Worm (Caenorhabditis elegans) whole organism, L1 larva: ENCODE results near the gene miro-1.

Experiments
- C04F5.9 ChIP-seq: sonication (generic microtip); optimal IDR thresholded peaks from 2 replicates; lab custom pipeline; 2016; ENCODE audit warnings: missing genetic modification characterization, missing compliant biosample characterization
- F16B12.6 ChIP-seq: fragments of 150-350 bp; optimal IDR thresholded peaks from 2 replicates; lab custom pipeline; 2014; ENCODE audit warnings: missing biosample characterization, missing genetic modification characterization
- ceh-8 ChIP-seq: fragments of 200-800 bp; sonication (Bioruptor generic); optimal IDR thresholded peaks from 2 replicates; lab custom pipeline; 2018; ENCODE audit warnings: mild to moderate bottlenecking, missing genetic modification characterization, moderate library complexity, missing compliant biosample characterization
- ceh-88 ChIP-seq: fragments of 200-800 bp; sonication (Bioruptor generic); IDR thresholded peaks from 2 replicates; pipeline ENCODE4 v1.3.6; 2022; ENCODE audit warnings: missing genetic modification characterization, missing compliant biosample characterization
- ceh-90 ChIP-seq: sonication (generic microtip); optimal IDR thresholded peaks from 2 replicates; lab custom pipeline; 2016; ENCODE audit warnings: missing genetic modification characterization, missing compliant biosample characterization
- dpl-1 ChIP-seq, 3 experiments: fragments of 150-350 bp in 2 of 3; sonication (generic microtip) in 1 of 3; optimal IDR thresholded peaks; 2 replicates each; lab custom pipeline; 2014 to 2017; ENCODE audit warnings: missing biosample characterization in 3 of 3, missing genetic modification characterization in 3 of 3, missing genetic modification reagents in 3 of 3
- dsc-1 ChIP-seq: sonication (generic microtip); optimal IDR thresholded peaks from 2 replicates; lab custom pipeline; 2016; ENCODE audit warnings: mild to moderate bottlenecking, missing genetic modification characterization, missing compliant biosample characterization
- efl-1 ChIP-seq, 4 experiments: fragments of 150-350 bp; optimal IDR thresholded peaks in 3 of 4; peaks in 1 of 4; 1 replicate in 1 of 4; 2 replicates in 3 of 4; lab custom pipeline; 2014; ENCODE audit warnings: missing biosample characterization in 2 of 4, missing genetic modification characterization in 2 of 4, missing genetic modification reagents in 2 of 4
- efl-3 ChIP-seq: fragments of 200-800 bp; sonication (Bioruptor generic); optimal IDR thresholded peaks from 2 replicates; lab custom pipeline; 2018; ENCODE audit warnings: mild to moderate bottlenecking, missing genetic modification characterization, missing compliant biosample characterization
- elt-2 ChIP-seq: sonication (generic microtip); optimal IDR thresholded peaks from 2 replicates; lab custom pipeline; 2016; ENCODE audit warnings: missing genetic modification characterization, mild to moderate bottlenecking, inconsistent platforms, missing compliant biosample characterization, missing genetic modification reagents
- elt-3 ChIP-seq, 6 experiments: fragments of 150-350 bp in 1 of 6; sonication (generic microtip); optimal IDR thresholded peaks; 2 replicates each; lab custom pipeline; 2017 to 2018; ENCODE audit warnings: missing biosample characterization in 6 of 6, missing genetic modification characterization in 6 of 6, inconsistent platforms in 1 of 6
- ets-5 ChIP-seq: fragments of 200-800 bp; sonication (Bioruptor generic); IDR thresholded peaks from 2 replicates; pipeline ENCODE4 v1.3.6; 2022; ENCODE audit warnings: missing genetic modification characterization, missing compliant biosample characterization
- fkh-10 ChIP-seq: sonication (generic microtip); optimal IDR thresholded peaks from 2 replicates; lab custom pipeline; 2017; ENCODE audit warnings: missing biosample characterization, missing genetic modification reagents, missing genetic modification characterization
- fkh-4 ChIP-seq: sonication (generic microtip); optimal IDR thresholded peaks from 2 replicates; lab custom pipeline; 2016; ENCODE audit warnings: missing compliant biosample characterization, missing genetic modification characterization, borderline replicate concordance
- fkh-8 ChIP-seq: sonication (generic microtip); optimal IDR thresholded peaks from 2 replicates; lab custom pipeline; 2016; ENCODE audit warnings: mild to moderate bottlenecking, missing genetic modification characterization, missing compliant biosample characterization
- fos-1 ChIP-seq: fragments of 150-350 bp; optimal IDR thresholded peaks from 2 replicates; lab custom pipeline; 2014; ENCODE audit warnings: missing biosample characterization, missing genetic modification characterization
- grh-1 ChIP-seq: fragments of 200-800 bp; sonication (Bioruptor generic); IDR thresholded peaks from 2 replicates; pipeline ENCODE4 v1.3.6; 2022; ENCODE audit warnings: missing genetic modification reagents, missing genetic modification characterization, missing compliant biosample characterization
- irx-1 ChIP-seq: sonication (generic microtip); optimal IDR thresholded peaks from 2 replicates; lab custom pipeline; 2016; ENCODE audit warnings: missing genetic modification characterization, missing compliant biosample characterization
- isw-1 ChIP-seq: fragments of 200-800 bp; sonication (Bioruptor generic); IDR thresholded peaks from 2 replicates; pipeline ENCODE4 v1.3.6; 2022; ENCODE audit warnings: missing genetic modification characterization, missing compliant biosample characterization
- jun-1 ChIP-seq: fragments of 150-350 bp; optimal IDR thresholded peaks from 2 replicates; lab custom pipeline; 2014; ENCODE audit warnings: missing biosample characterization, missing genetic modification reagents, missing genetic modification characterization
- lin-13 ChIP-seq: fragments of 150-350 bp; optimal IDR thresholded peaks from 2 replicates; lab custom pipeline; 2014; ENCODE audit warnings: missing biosample characterization, missing genetic modification reagents, missing genetic modification characterization
- lin-14 ChIP-seq: fragments of 200-800 bp; sonication (Bioruptor generic); optimal IDR thresholded peaks from 2 replicates; lab custom pipeline; 2018; ENCODE audit warnings: mild to moderate bottlenecking, missing genetic modification characterization, moderate library complexity, missing compliant biosample characterization
- lin-15B ChIP-seq: fragments of 150-350 bp; sonication (generic microtip); optimal IDR thresholded peaks from 3 replicates; lab custom pipeline; 2014; ENCODE audit warnings: missing biosample characterization, missing genetic modification characterization
- lin-35 ChIP-seq, 2 experiments: fragments of 150-350 bp; optimal IDR thresholded peaks; 2 replicates each; lab custom pipeline; 2014; ENCODE audit warnings: missing biosample characterization in 2 of 2, missing genetic modification characterization in 2 of 2, missing genetic modification reagents in 2 of 2
- lin-39 ChIP-seq: fragments of 150-350 bp; optimal IDR thresholded peaks from 2 replicates; lab custom pipeline; 2014; ENCODE audit warnings: missing biosample characterization, missing genetic modification reagents, missing genetic modification characterization
- lsy-2 ChIP-seq, 2 experiments: fragments of 150-350 bp; optimal IDR thresholded peaks; 2 replicates each; lab custom pipeline; 2014; ENCODE audit warnings: missing biosample characterization in 2 of 2, missing genetic modification characterization in 2 of 2
- mab-9 ChIP-seq: fragments of 200-800 bp; sonication (Bioruptor generic); IDR thresholded peaks from 2 replicates; pipeline ENCODE4 v1.3.6; 2022; ENCODE audit warnings: missing genetic modification reagents, missing genetic modification characterization, missing compliant biosample characterization
- mep-1 ChIP-seq: fragments of 150-350 bp; optimal IDR thresholded peaks from 2 replicates; lab custom pipeline; 2014; ENCODE audit warnings: missing biosample characterization, missing genetic modification characterization
- nhr-11 ChIP-seq: fragments of 150-350 bp; optimal IDR thresholded peaks from 2 replicates; lab custom pipeline; 2014; ENCODE audit warnings: missing biosample characterization, missing genetic modification characterization
- nhr-19 ChIP-seq: fragments of 200-800 bp; sonication (Bioruptor generic); conservative IDR thresholded peaks from 2 replicates; pipeline ENCODE4 v1.3.6; 2022; ENCODE audit warnings: missing genetic modification characterization, missing compliant biosample characterization
- nhr-20 ChIP-seq: sonication (generic microtip); optimal IDR thresholded peaks from 2 replicates; lab custom pipeline; 2016; ENCODE audit warnings: mild to moderate bottlenecking, missing genetic modification characterization, missing compliant biosample characterization
- nhr-47 ChIP-seq: sonication (generic microtip); optimal IDR thresholded peaks from 2 replicates; lab custom pipeline; 2016; ENCODE audit warnings: mild to moderate bottlenecking, missing genetic modification characterization, moderate library complexity, missing compliant biosample characterization
- nhr-71 ChIP-seq: sonication (generic microtip); optimal IDR thresholded peaks from 2 replicates; lab custom pipeline; 2016; ENCODE audit warnings: mild to moderate bottlenecking, missing genetic modification characterization, moderate library complexity, missing compliant biosample characterization
- nhr-77 ChIP-seq: fragments of 150-350 bp; optimal IDR thresholded peaks from 2 replicates; lab custom pipeline; 2014; ENCODE audit warnings: missing biosample characterization, missing genetic modification characterization
- nhr-85 ChIP-seq: sonication (generic microtip); peaks from one replicate; lab custom pipeline; 2016; ENCODE audit warnings: missing genetic modification characterization, inconsistent platforms, missing compliant biosample characterization
- nhr-90 ChIP-seq: sonication (generic microtip); optimal IDR thresholded peaks from 2 replicates; lab custom pipeline; 2016; ENCODE audit warnings: mild to moderate bottlenecking, missing genetic modification characterization, missing compliant biosample characterization; ENCODE audit not compliant: poor library complexity
- pax-3 ChIP-seq: fragments of 200-800 bp; sonication (Bioruptor generic); optimal IDR thresholded peaks from 2 replicates; lab custom pipeline; 2018; ENCODE audit warnings: mild to moderate bottlenecking, missing genetic modification characterization, moderate library complexity, missing compliant biosample characterization
- rnt-1 ChIP-seq: sonication (generic microtip); optimal IDR thresholded peaks from 2 replicates; lab custom pipeline; 2016; ENCODE audit warnings: mild to moderate bottlenecking, missing genetic modification characterization, moderate library complexity, missing compliant biosample characterization
- snu-23 ChIP-seq: sonication (generic microtip); optimal IDR thresholded peaks from 2 replicates; lab custom pipeline; 2016; ENCODE audit warnings: missing genetic modification characterization, missing compliant biosample characterization
- sox-4 ChIP-seq: sonication (generic microtip); optimal IDR thresholded peaks from 2 replicates; lab custom pipeline; 2016; ENCODE audit warnings: missing genetic modification characterization, missing compliant biosample characterization
- swsn-7 ChIP-seq: sonication (generic microtip); optimal IDR thresholded peaks from 2 replicates; lab custom pipeline; 2016; ENCODE audit warnings: missing genetic modification characterization, missing compliant biosample characterization
- tbx-2 ChIP-seq: sonication (generic microtip); optimal IDR thresholded peaks from 2 replicates; lab custom pipeline; 2016; ENCODE audit warnings: missing genetic modification characterization, missing compliant biosample characterization
- unc-86 ChIP-seq: sonication (generic microtip); optimal IDR thresholded peaks from 2 replicates; lab custom pipeline; 2016; ENCODE audit warnings: missing genetic modification characterization, missing compliant biosample characterization
- vab-15 ChIP-seq: sonication (generic microtip); optimal IDR thresholded peaks from 2 replicates; lab custom pipeline; 2017; ENCODE audit warnings: missing genotype, mild to moderate bottlenecking, missing genetic modification characterization, missing compliant biosample characterization
- xbp-1 ChIP-seq: sonication (generic microtip); optimal IDR thresholded peaks from 2 replicates; lab custom pipeline; 2016; ENCODE audit warnings: missing genetic modification characterization, missing compliant biosample characterization
- zip-4 ChIP-seq: fragments of 200-800 bp; sonication (Bioruptor generic); optimal IDR thresholded peaks from 2 replicates; lab custom pipeline; 2018; ENCODE audit warnings: mild to moderate bottlenecking, missing genetic modification characterization, moderate library complexity, missing compliant biosample characterization
- ztf-11 ChIP-seq, 2 experiments: sonication (generic microtip); optimal IDR thresholded peaks; 2 replicates each; lab custom pipeline; 2016 to 2017; ENCODE audit warnings: missing genetic modification characterization in 2 of 2, missing biosample characterization in 1 of 2, missing compliant biosample characterization in 1 of 2

Gene miro-1

ce11 chrIV:4727935-4728334 is 12.3 kb upstream of the miro-1 start (continued):
- peak; percentile 91 for TF ChIP-seq fkh-8
- TF ChIP-seq xbp-1 (tag; lab: Kevin White, UChicago) = peak; percentile 89
- TF ChIP-seq vab-15 (tag; lab: Kevin White, UChicago) = peak; percentile 32
- peak; percentile 90 for TF ChIP-seq rnt-1
- TF ChIP-seq irx-1 (tag; lab: Kevin White, UChicago) = peak; percentile 85
- TF ChIP-seq fos-1 (tag; lab: Kevin White, UChicago) = peak; percentile 8
- peak; percentile 95 for TF ChIP-seq nhr-85 (tag; lab: Kevin White, UChicago)
- peak; percentile 68 for TF ChIP-seq nhr-77 (tag; lab: Kevin White, UChicago)
- peak; percentile 75; the same call in 1 of the 2 replicates for TF ChIP-seq ets-5 (GFP tag; lab: Robert Waterston, UW)
- peak; percentile 86 for TF ChIP-seq C04F5.9 (tag; lab: Kevin White, UChicago)

ce11 chrIV:4725478-4725920 is 9.9 kb upstream of the miro-1 start:
- TF ChIP-seq fkh-10 (GFP tag; lab: Kevin White, UChicago) = peak; percentile 16
- TF ChIP-seq pax-3 (tag; lab: Kevin White, UChicago) = peak; percentile 87
- peak in 1 of 2 experiments; percentile 74 for TF ChIP-seq ztf-11 (tag; optimal IDR thresholded peaks at IDR 0.05; lab: Kevin White, UChicago)
- TF ChIP-seq lsy-2 (tag; optimal IDR thresholded peaks at IDR 0.05; lab: Kevin White, UChicago) = peak; percentile 95 to 96
- peak; percentile 69 to 76 for TF ChIP-seq efl-1 (optimal IDR thresholded peaks at IDR 0.05; lab: Kevin White, UChicago)
- peak; percentile 50 to 95 for TF ChIP-seq efl-1 (GFP tag; optimal IDR thresholded peaks at IDR 0.05 in 1 of 2; lab: Kevin White, UChicago)
- peak; percentile 93 for TF ChIP-seq nhr-85 (tag; lab: Kevin White, UChicago)
- peak; percentile 68 for TF ChIP-seq ceh-8 (GFP tag; lab: Kevin White, UChicago)
- TF ChIP-seq jun-1 (tag; lab: Kevin White, UChicago) = peak; percentile 35
- peak; percentile 65 for TF ChIP-seq nhr-11 (tag; lab: Kevin White, UChicago)
- TF ChIP-seq tbx-2 (tag; lab: Kevin White, UChicago) = peak; percentile 81
- TF ChIP-seq swsn-7 = peak; percentile 86
- TF ChIP-seq ets-5 (GFP tag; lab: Robert Waterston, UW) = peak; percentile 99
- TF ChIP-seq lin-14 (GFP tag; lab: Kevin White, UChicago) = peak; percentile 84
- peak; percentile 99 for TF ChIP-seq nhr-19 (GFP tag; lab: Robert Waterston, UW)
- TF ChIP-seq elt-3 (tag; optimal IDR thresholded peaks at IDR 0.05; lab: Kevin White, UChicago) = peak in 1 of 6 experiments; percentile 14
- peak; percentile 81 for TF ChIP-seq sox-4 (tag; lab: Kevin White, UChicago)
- peak; percentile 84 for TF ChIP-seq C04F5.9 (tag; lab: Kevin White, UChicago)
- TF ChIP-seq zip-4 = peak; percentile 63
- TF ChIP-seq mep-1 (tag; lab: Kevin White, UChicago) = peak; percentile 5
- TF ChIP-seq ceh-90 (tag; lab: Kevin White, UChicago) = peak; percentile 66
- TF ChIP-seq dpl-1 (GFP tag; optimal IDR thresholded peaks at IDR 0.05; lab: Kevin White, UChicago) = peak; percentile 47 to 58 (median 50)
- peak; percentile 100 for TF ChIP-seq grh-1 (GFP tag; lab: Robert Waterston, UW)
- TF ChIP-seq nhr-71 (tag; lab: Kevin White, UChicago) = peak; percentile 94
- peak; percentile 53 for TF ChIP-seq elt-2 (tag; lab: Kevin White, UChicago)
- peak; percentile 50 for TF ChIP-seq F16B12.6 (tag; lab: Kevin White, UChicago)
- peak; percentile 47 for TF ChIP-seq rnt-1
- TF ChIP-seq nhr-90 (tag; lab: Kevin White, UChicago) = peak; percentile 90
- TF ChIP-seq mab-9 (GFP tag; lab: Robert Waterston, UW) = peak; percentile 100
- peak; percentile 49 for TF ChIP-seq lin-15B
- peak; percentile 64 for TF ChIP-seq efl-3
- peak; percentile 84 for TF ChIP-seq irx-1 (tag; lab: Kevin White, UChicago)
- TF ChIP-seq fkh-4 (tag; lab: Kevin White, UChicago) = peak; percentile 68
- peak; percentile 99 for TF ChIP-seq isw-1 (GFP tag; lab: Robert Waterston, UW)
- peak; percentile 97 for TF ChIP-seq nhr-47 (tag; lab: Kevin White, UChicago)
- peak; percentile 79 for TF ChIP-seq xbp-1 (tag; lab: Kevin White, UChicago)
- TF ChIP-seq lin-35 (GFP tag; optimal IDR thresholded peaks at IDR 0.05; lab: Kevin White, UChicago) = peak; percentile 29 to 43
- peak; percentile 24 for TF ChIP-seq lin-39 (tag; lab: Kevin White, UChicago)
- peak; percentile 99 for TF ChIP-seq ceh-88 (GFP tag; lab: Robert Waterston, UW)
- TF ChIP-seq lin-13 (GFP tag; lab: Kevin White, UChicago) = peak; percentile 1
- peak; percentile 76 for TF ChIP-seq fkh-8
- TF ChIP-seq nhr-77 (tag; lab: Kevin White, UChicago) = peak; percentile 53
- peak; percentile 82 for TF ChIP-seq snu-23 (GFP tag; lab: Kevin White, UChicago)
- peak; percentile 83 for TF ChIP-seq nhr-20 (tag; lab: Kevin White, UChicago)
- TF ChIP-seq unc-86 (tag; lab: Kevin White, UChicago) = peak; percentile 79
- peak; percentile 89 for TF ChIP-seq dsc-1 (tag; lab: Kevin White, UChicago)
